Worm (Caenorhabditis elegans) whole organism, L4 larva: ENCODE data around the gene nhr-262.

Experiments
- D1046.2 ChIP-seq: fragments of 200-800 bp; sonication (Bioruptor generic); IDR thresholded peaks from 2 replicates; pipeline ENCODE4 v1.3.6; 2022; ENCODE audit warnings: missing genetic modification characterization, missing compliant biosample characterization
- T26A8.4 ChIP-seq: fragments of 200-800 bp; sonication (Bioruptor generic); IDR thresholded peaks from 2 replicates; pipeline ENCODE4 v1.3.6; 2022; ENCODE audit warnings: missing genetic modification characterization, missing compliant biosample characterization
- Y5F2A.4 ChIP-seq: fragments of 200-800 bp; sonication (Bioruptor generic); optimal IDR thresholded peaks from 2 replicates; lab custom pipeline; 2018; ENCODE audit warnings: mild to moderate bottlenecking, missing genetic modification characterization, missing compliant biosample characterization
- ZK337.2 ChIP-seq: fragments of 200-800 bp; sonication (Bioruptor generic); IDR thresholded peaks from 2 replicates; pipeline ENCODE4 v1.3.6; 2022; ENCODE audit warnings: missing genetic modification reagents, missing genetic modification characterization, missing compliant biosample characterization
- arid-1 ChIP-seq: fragments of 200-800 bp; sonication (Bioruptor generic); conservative IDR thresholded peaks from 2 replicates; pipeline ENCODE4 v1.3.6; 2022; ENCODE audit warnings: missing genetic modification reagents, missing genetic modification characterization, missing compliant biosample characterization
- ceh-62 ChIP-seq: sonication (generic microtip); optimal IDR thresholded peaks from 2 replicates; lab custom pipeline; 2017; ENCODE audit warnings: missing biosample characterization, missing genetic modification characterization
- ceh-82 ChIP-seq: sonication (generic microtip); optimal IDR thresholded peaks from 2 replicates; lab custom pipeline; 2017; ENCODE audit warnings: missing biosample characterization, missing genetic modification characterization
- ctbp-1 ChIP-seq: fragments of 200-800 bp; sonication (Bioruptor generic); IDR thresholded peaks from 2 replicates; pipeline ENCODE4 v1.3.6; 2022; ENCODE audit warnings: missing genetic modification reagents, missing genetic modification characterization, missing compliant biosample characterization
- daf-12 ChIP-seq: fragments of 150-350 bp; optimal IDR thresholded peaks from 2 replicates; lab custom pipeline; 2014; ENCODE audit warnings: missing biosample characterization, missing genetic modification reagents, missing genetic modification characterization
- dmd-9 ChIP-seq: fragments of 200-800 bp; sonication (Bioruptor generic); IDR thresholded peaks from 2 replicates; pipeline ENCODE4 v1.3.6; 2022; ENCODE audit warnings: missing genetic modification reagents, missing genetic modification characterization, missing compliant biosample characterization
- fkh-10 ChIP-seq: fragments of 150-350 bp; optimal IDR thresholded peaks from 2 replicates; lab custom pipeline; 2014; ENCODE audit warnings: missing biosample characterization, missing genetic modification reagents, missing genetic modification characterization
- lim-7 ChIP-seq: fragments of 200-800 bp; sonication (Bioruptor generic); IDR thresholded peaks from 2 replicates; pipeline ENCODE4 v1.3.6; 2022; ENCODE audit warnings: missing genetic modification characterization, missing compliant biosample characterization
- lin-13 ChIP-seq: fragments of 150-350 bp; optimal IDR thresholded peaks from 2 replicates; lab custom pipeline; 2014; ENCODE audit warnings: missing biosample characterization, missing genetic modification reagents, missing genetic modification characterization
- lin-15B ChIP-seq: fragments of 150-350 bp; sonication (generic microtip); optimal IDR thresholded peaks from 3 replicates; lab custom pipeline; 2014; ENCODE audit warnings: missing biosample characterization, missing genetic modification characterization
- lin-38 ChIP-seq: fragments of 200-800 bp; sonication (Bioruptor generic); IDR thresholded peaks from 2 replicates; pipeline ENCODE4 v1.3.6; 2022; ENCODE audit warnings: missing genetic modification reagents, missing genetic modification characterization, missing compliant biosample characterization
- lin-39 ChIP-seq: fragments of 150-350 bp; optimal IDR thresholded peaks from 2 replicates; lab custom pipeline; 2014; ENCODE audit warnings: missing biosample characterization, missing genetic modification reagents, missing genetic modification characterization
- madf-5 ChIP-seq, 2 experiments: fragments of 200-800 bp; sonication (Bioruptor generic); IDR thresholded peaks; 2 replicates each; pipeline ENCODE4 v1.3.6; 2022; ENCODE audit warnings: missing compliant biosample characterization in 2 of 2, missing genetic modification characterization in 2 of 2
- mdt-29 ChIP-seq: fragments of 200-800 bp; sonication (Bioruptor generic); IDR thresholded peaks from 2 replicates; pipeline ENCODE4 v1.3.6; 2022; ENCODE audit warnings: missing genetic modification reagents, missing genetic modification characterization, missing compliant biosample characterization
- mxl-3 ChIP-seq: fragments of 200-800 bp; sonication (Bioruptor generic); optimal IDR thresholded peaks from 2 replicates; lab custom pipeline; 2018; ENCODE audit warnings: mild to moderate bottlenecking, missing genetic modification characterization, missing compliant biosample characterization
- nhr-102 ChIP-seq: sonication (generic microtip); optimal IDR thresholded peaks from 2 replicates; lab custom pipeline; 2016; ENCODE audit warnings: mild to moderate bottlenecking, missing genetic modification characterization, moderate library complexity, missing compliant biosample characterization
- nhr-11 ChIP-seq: fragments of 150-350 bp; optimal IDR thresholded peaks from 2 replicates; lab custom pipeline; 2014; ENCODE audit warnings: missing biosample characterization, missing genetic modification characterization
- nhr-28 ChIP-seq: fragments of 150-350 bp; optimal IDR thresholded peaks from 2 replicates; lab custom pipeline; 2014; ENCODE audit warnings: missing biosample characterization, missing genetic modification characterization
- nhr-48 ChIP-seq: sonication (generic microtip); optimal IDR thresholded peaks from 2 replicates; lab custom pipeline; 2016; ENCODE audit warnings: mild to moderate bottlenecking, missing genetic modification characterization, missing compliant biosample characterization
- nhr-6 ChIP-seq: fragments of 150-350 bp; optimal IDR thresholded peaks from 2 replicates; lab custom pipeline; 2014; ENCODE audit warnings: missing biosample characterization, missing genetic modification characterization
- nhr-77 ChIP-seq: fragments of 150-350 bp; optimal IDR thresholded peaks from 2 replicates; lab custom pipeline; 2014; ENCODE audit warnings: missing biosample characterization, missing genetic modification characterization
- pha-4 ChIP-seq, 2 experiments: fragments of 150-350 bp in 1 of 2; fragments of 200-800 bp in 1 of 2; sonication (Bioruptor generic) in 1 of 2; IDR thresholded peaks in 1 of 2; optimal IDR thresholded peaks in 1 of 2; 2 replicates each; pipeline versions ENCODE4 v1.3.6 to Lab custom; 2014 to 2022; ENCODE audit warnings: missing genetic modification characterization in 2 of 2, missing genetic modification reagents in 2 of 2, missing biosample characterization in 1 of 2, missing compliant biosample characterization in 1 of 2
- pqm-1 ChIP-seq: sonication (generic microtip); optimal IDR thresholded peaks from 2 replicates; lab custom pipeline; 2017; ENCODE audit warnings: missing biosample characterization, missing genetic modification characterization
- sdz-12 ChIP-seq: fragments of 200-800 bp; sonication (Bioruptor generic); optimal IDR thresholded peaks from 2 replicates; lab custom pipeline; 2018; ENCODE audit warnings: mild to moderate bottlenecking, missing genetic modification characterization, missing compliant biosample characterization
- skn-1 ChIP-seq: fragments of 150-350 bp; optimal IDR thresholded peaks from 2 replicates; lab custom pipeline; 2014; ENCODE audit warnings: missing biosample characterization, missing genetic modification characterization
- unc-62 ChIP-seq, 3 experiments: fragments of 150-350 bp in 1 of 3; sonication (generic microtip); optimal IDR thresholded peaks in 2 of 3; peaks in 1 of 3; 1 replicate in 1 of 3; 2 replicates in 2 of 3; lab custom pipeline; 2014 to 2017; ENCODE audit warnings: missing biosample characterization in 3 of 3, missing genetic modification characterization in 3 of 3, missing genetic modification reagents in 3 of 3, missing genotype in 1 of 3
- zfp-2 ChIP-seq: sonication (generic microtip); optimal IDR thresholded peaks from 2 replicates; lab custom pipeline; 2016; ENCODE audit warnings: mild to moderate bottlenecking, missing genetic modification characterization, missing compliant biosample characterization
- zip-11 ChIP-seq: fragments of 200-800 bp; sonication (Bioruptor generic); IDR thresholded peaks from 2 replicates; pipeline ENCODE4 v1.3.6; 2022; ENCODE audit warnings: missing genetic modification characterization, missing compliant biosample characterization
- ztf-7 ChIP-seq: fragments of 150-350 bp; optimal IDR thresholded peaks from 2 replicates; lab custom pipeline; 2014; ENCODE audit warnings: missing biosample characterization, missing genetic modification characterization

Gene nhr-262

DNA sequence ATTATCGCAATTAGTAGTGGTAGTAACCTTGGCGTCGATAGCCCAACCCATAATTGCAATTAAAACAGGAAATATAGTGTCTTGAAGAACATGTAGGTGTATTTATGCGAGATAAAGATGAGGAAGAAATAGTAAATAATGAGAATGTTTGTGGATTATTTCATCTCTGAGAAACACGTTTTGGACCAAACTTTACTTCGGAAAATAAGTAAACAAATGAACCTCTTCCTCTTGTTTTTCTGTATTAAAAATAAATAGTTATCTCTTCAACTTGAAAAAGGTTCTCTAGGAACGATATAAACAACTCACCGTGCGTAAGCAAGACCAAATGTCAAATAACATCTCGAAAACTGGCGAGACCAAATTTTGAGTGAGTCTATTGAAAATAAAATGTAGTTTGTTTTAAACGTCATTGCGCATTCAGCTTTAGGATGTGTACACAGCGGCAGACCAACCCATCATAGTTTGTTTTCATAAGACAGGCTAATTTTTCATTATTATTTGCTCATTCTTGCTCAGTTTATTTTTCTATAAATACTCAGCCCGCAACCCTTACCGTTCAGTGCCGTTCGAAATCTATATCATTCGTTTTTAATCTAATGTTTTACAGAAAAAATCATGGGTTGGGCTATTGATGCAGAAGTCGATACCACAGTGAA lies 22.3 kb upstream of the nhr-262 start, which contains the start of the genes F09C6.11 and F09C6.12:
F09C6.11 (minus strand) TSS at position 51 of the 659 bp plus-strand sequence.
F09C6.12 (plus strand) TSS at position 609 of the 659 bp plus-strand sequence.
- TF ChIP-seq pha-4 (GFP tag; IDR thresholded peaks at IDR 0.05; lab: Robert Waterston, UW) = no peak
- TF ChIP-seq pha-4 (tag; optimal IDR thresholded peaks at IDR 0.05; lab: Kevin White, UChicago) = peak; percentile 27
- no peak for TF ChIP-seq pqm-1 (tag; lab: Kevin White, UChicago)

ce11 chrV:16884744-16885143 lies 20.0 kb upstream of the nhr-262 start, which contains the start of gene F09C6.13:
Gene F09C6.13, plus strand, starts transcription at chrV:16885044.
- TF ChIP-seq zfp-2 (no peak), unc-62 (GFP tag; optimal IDR thresholded peaks at IDR 0.05 in 1 of 2; lab: Kevin White, UChicago) (peak in 1 of 2 experiments; percentile 6), unc-62 (tag; optimal IDR thresholded peaks at IDR 0.05; lab: Kevin White, UChicago) (no peak)

DNA sequence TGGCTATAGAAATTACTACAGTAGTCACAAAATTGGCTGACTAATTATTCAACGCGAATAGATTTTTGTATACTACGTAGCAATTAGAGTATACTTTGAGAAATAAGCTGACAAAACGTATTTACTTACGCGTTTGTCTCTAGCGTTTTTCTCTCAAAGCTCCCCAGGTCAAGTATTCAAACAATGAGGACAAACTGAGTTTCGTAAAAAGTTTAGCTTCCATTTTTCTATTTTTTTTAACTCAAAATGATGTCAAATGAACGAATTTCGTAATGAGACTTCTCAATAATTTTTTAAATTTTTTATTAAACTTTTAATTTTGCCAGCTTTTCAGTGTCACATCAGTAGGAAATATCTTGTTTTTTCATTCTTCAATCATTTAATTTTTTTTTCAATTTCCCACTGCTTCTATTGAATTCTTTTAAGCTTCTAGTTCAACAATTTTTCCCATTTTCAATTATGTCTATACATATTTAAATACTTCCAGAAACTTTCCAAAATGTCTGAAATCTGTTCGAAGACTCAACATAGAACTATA lies 15.9 kb upstream of the nhr-262 start, which contains the start of the genes ifas-2 and fbxa-44:
ifas-2 (minus strand) TSS at position 101 of the 538 bp plus-strand sequence.
fbxa-44 (plus strand) TSS at position 488 of the 538 bp plus-strand sequence.
- TF ChIP-seq daf-12 (tag; lab: Kevin White, UChicago) = no peak
- TF ChIP-seq lin-38 (GFP tag; lab: Robert Waterston, UW) = no peak
- TF ChIP-seq Y5F2A.4 = no peak
- no peak for TF ChIP-seq skn-1 (tag; lab: Kevin White, UChicago)
- TF ChIP-seq nhr-28 (tag; lab: Kevin White, UChicago) = no peak
- TF ChIP-seq dmd-9 = no peak
- no peak for TF ChIP-seq fkh-10 (GFP tag; lab: Kevin White, UChicago)
- TF ChIP-seq ctbp-1 (GFP tag; lab: Robert Waterston, UW) = no peak
- TF ChIP-seq nhr-11 (tag; lab: Kevin White, UChicago) = no peak
- TF ChIP-seq mdt-29 (GFP tag; lab: Robert Waterston, UW) = no peak
- TF ChIP-seq lin-39 = no peak
- no peak for TF ChIP-seq sdz-12 (GFP tag; lab: Kevin White, UChicago)
- no peak for TF ChIP-seq D1046.2 (GFP tag; lab: Robert Waterston, UW)
- TF ChIP-seq ceh-62 (tag; lab: Kevin White, UChicago) = no peak
- no peak for TF ChIP-seq madf-5 (GFP tag; IDR thresholded peaks at IDR 0.05; lab: Robert Waterston, UW)
- no peak for TF ChIP-seq nhr-6 (tag; lab: Kevin White, UChicago)
- TF ChIP-seq mxl-3 (GFP tag; lab: Kevin White, UChicago) = no peak

DNA sequence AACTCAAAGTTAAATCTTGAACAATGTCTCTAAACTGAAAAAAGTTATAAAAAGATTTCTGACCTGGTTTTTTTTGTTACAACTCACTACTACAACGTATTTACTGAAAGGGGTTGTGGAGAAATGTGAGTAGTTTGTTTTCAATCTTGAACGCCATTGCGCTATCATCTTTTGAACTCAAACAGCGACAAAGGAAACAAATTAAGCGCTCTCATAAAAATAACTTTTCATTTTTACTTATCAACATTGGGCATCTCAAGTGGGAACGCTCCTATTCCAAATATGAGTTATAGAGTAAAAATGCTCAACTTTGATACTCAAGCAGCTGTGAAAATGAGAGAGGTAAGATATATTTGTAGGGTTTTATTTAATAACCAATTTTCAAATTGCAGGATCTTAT lies 11.3 kb upstream of the nhr-262 start, which contains the start of gene F09C6.15:
F09C6.15 (plus strand) TSS at position 301 of the 400 bp plus-strand sequence.
- no peak for TF ChIP-seq ceh-62 (tag; lab: Kevin White, UChicago)

DNA sequence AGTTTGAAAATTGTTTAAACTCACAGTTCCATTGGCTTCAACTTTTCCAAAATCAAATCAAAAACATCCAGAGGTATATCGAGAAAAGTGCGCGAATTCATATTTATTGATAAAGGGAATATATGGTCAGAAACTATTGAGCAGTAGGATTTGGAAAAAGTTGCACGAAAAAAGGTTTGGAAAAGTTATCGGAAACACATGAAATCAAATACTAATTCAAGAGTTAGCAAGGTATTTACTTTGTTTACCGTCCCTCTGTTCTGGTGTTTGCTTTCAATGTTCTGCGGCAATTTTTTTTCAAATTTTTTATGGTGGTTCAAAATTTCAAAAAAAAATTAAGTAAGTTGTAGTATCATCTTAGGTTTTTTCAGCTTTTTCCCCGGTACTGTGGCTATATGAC lies 5.4 kb upstream of the nhr-262 start, which contains the start of gene fbxa-45:
fbxa-45 (minus strand) TSS at position 101 of the 400 bp plus-strand sequence.
- TF ChIP-seq ztf-7 (tag; lab: Kevin White, UChicago) (no peak), zip-11 (GFP tag; lab: Robert Waterston, UW) (no peak), arid-1 (no peak), nhr-48 (tag; lab: Kevin White, UChicago) (no peak), lin-13 (GFP tag; lab: Kevin White, UChicago) (no peak), nhr-77 (tag; lab: Kevin White, UChicago) (no peak), ZK337.2 (no peak), nhr-102 (tag; lab: Kevin White, UChicago) (no peak), lim-7 (GFP tag; lab: Robert Waterston, UW) (no peak), lin-15B (tag; lab: Kevin White, UChicago) (no peak), T26A8.4 (GFP tag; lab: Robert Waterston, UW) (no peak), ceh-82 (tag; lab: Kevin White, UChicago) (no peak), daf-12 (tag; lab: Kevin White, UChicago) (no peak)
